Worm (Caenorhabditis elegans): ENCODE data around the gene oig-3.

DNA sequence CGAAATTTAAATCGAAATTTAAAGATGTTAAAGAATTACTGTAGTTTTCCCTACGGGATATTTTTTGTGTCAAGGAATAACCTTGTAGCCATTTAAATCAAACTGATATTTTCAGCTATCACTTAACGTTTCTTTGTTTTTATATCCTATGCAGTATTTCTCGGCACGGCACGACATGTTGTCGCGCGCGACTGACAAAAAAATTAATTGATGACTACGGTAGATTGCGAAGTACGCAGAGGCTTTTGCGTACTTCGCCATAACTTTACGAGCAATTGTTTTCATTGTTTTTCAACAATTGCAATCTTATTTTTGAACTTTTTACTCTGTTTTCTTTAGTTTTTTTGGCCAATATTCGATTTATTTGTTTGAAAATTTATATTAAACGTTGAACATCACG lies 31.4 kb upstream of the oig-3 start:
- no peak for TF ChIP-seq fos-1 (tag; optimal IDR thresholded peaks at IDR 0.05)
- TF ChIP-seq lsy-2 (tag; optimal IDR thresholded peaks at IDR 0.05) = no peak
